Worm (Caenorhabditis elegans) whole organism, young adult: ENCODE data around the gene F13E9.5.

ENCODE experiments used
- B0019.2 ChIP-seq: fragments of 200-800 bp; sonication (Bioruptor generic); conservative IDR thresholded peaks from 2 replicates; pipeline ENCODE4 v1.3.6; 2022; ENCODE audit warnings: missing genetic modification reagents, missing genetic modification characterization, missing compliant biosample characterization
- B0035.1 ChIP-seq: sonication (generic microtip); optimal IDR thresholded peaks from 2 replicates; lab custom pipeline; 2016; ENCODE audit warnings: missing genetic modification characterization, mild to moderate bottlenecking, missing compliant biosample characterization, missing genotype, missing genetic modification reagents
- B0336.3 ChIP-seq: fragments of 200-800 bp; sonication (Bioruptor generic); IDR thresholded peaks from 2 replicates; pipeline ENCODE4 v1.3.6; 2022; ENCODE audit warnings: missing genetic modification characterization, missing compliant biosample characterization
- D2030.7 ChIP-seq: fragments of 200-800 bp; sonication (Bioruptor generic); IDR thresholded peaks from 2 replicates; pipeline ENCODE4 v1.3.6; 2022; ENCODE audit warnings: missing genetic modification reagents, missing genetic modification characterization, missing compliant biosample characterization
- F10E7.11 ChIP-seq: sonication (generic microtip); optimal IDR thresholded peaks from 2 replicates; lab custom pipeline; 2017; ENCODE audit warnings: mild to moderate bottlenecking, missing genetic modification characterization, moderate library complexity, missing compliant biosample characterization
- F23B12.7 ChIP-seq: sonication (generic microtip); optimal IDR thresholded peaks from 2 replicates; lab custom pipeline; 2017; ENCODE audit warnings: missing genetic modification characterization, mild to moderate bottlenecking, missing compliant biosample characterization, antibody characterized with exemption, moderate library complexity; ENCODE audit not compliant: insufficient read depth
- F33H1.4 ChIP-seq: fragments of 200-800 bp; sonication (Bioruptor generic); IDR thresholded peaks from 2 replicates; pipeline ENCODE4 v1.3.6; 2022; ENCODE audit warnings: missing genetic modification reagents, missing genetic modification characterization, missing compliant biosample characterization
- F55B11.4 ChIP-seq: sonication (generic microtip); optimal IDR thresholded peaks from 2 replicates; lab custom pipeline; 2016; ENCODE audit warnings: missing compliant biosample characterization, missing genetic modification characterization, borderline replicate concordance; ENCODE audit not compliant: insufficient read depth
- T07F8.4 ChIP-seq: sonication (generic microtip); optimal IDR thresholded peaks from 2 replicates; lab custom pipeline; 2016; ENCODE audit warnings: mild to moderate bottlenecking, missing genetic modification characterization, moderate library complexity, missing compliant biosample characterization
- Y53G8AR.9 ChIP-seq: fragments of 200-800 bp; sonication (Bioruptor generic); conservative IDR thresholded peaks from 2 replicates; pipeline ENCODE4 v1.3.6; 2022; ENCODE audit warnings: missing genetic modification reagents, missing genetic modification characterization, missing compliant biosample characterization
- Y95B8A.8 ChIP-seq: fragments of 200-800 bp; sonication (Bioruptor generic); IDR thresholded peaks from 2 replicates; pipeline ENCODE4 v1.3.6; 2022; ENCODE audit warnings: missing genetic modification reagents, missing genetic modification characterization, missing compliant biosample characterization
- ama-1 ChIP-seq, 3 experiments: fragments of 150-350 bp in 1 of 3; sonication (generic microtip) in 2 of 3; optimal IDR thresholded peaks; 2 replicates each; lab custom pipeline; 2014 to 2018; ENCODE audit warnings: missing biosample characterization in 2 of 3, missing genetic modification characterization in 2 of 3, missing genetic modification reagents in 2 of 3
- aptf-3 ChIP-seq: fragments of 200-800 bp; sonication (Bioruptor generic); IDR thresholded peaks from 2 replicates; pipeline ENCODE4 v1.3.6; 2022; ENCODE audit warnings: missing genetic modification characterization, missing compliant biosample characterization
- atf-7 ChIP-seq: sonication (generic microtip); optimal IDR thresholded peaks from 2 replicates; lab custom pipeline; 2017; ENCODE audit warnings: mild to moderate bottlenecking, missing genetic modification characterization, missing compliant biosample characterization
- attf-3 ChIP-seq: fragments of 200-800 bp; sonication (Bioruptor generic); conservative IDR thresholded peaks from 2 replicates; pipeline ENCODE4 v1.3.6; 2022; ENCODE audit warnings: missing genetic modification reagents, missing genetic modification characterization, missing compliant biosample characterization
- bed-2 ChIP-seq: fragments of 200-800 bp; sonication (Bioruptor generic); IDR thresholded peaks from 2 replicates; pipeline ENCODE4 v1.3.6; 2022; ENCODE audit warnings: missing genetic modification reagents, missing genetic modification characterization, missing compliant biosample characterization
- ceh-100 ChIP-seq: fragments of 200-800 bp; sonication (Bioruptor generic); IDR thresholded peaks from 2 replicates; pipeline ENCODE4 v1.3.6; 2022; ENCODE audit warnings: missing genetic modification reagents, missing genetic modification characterization, missing compliant biosample characterization
- ceh-40 ChIP-seq: fragments of 200-800 bp; sonication (Bioruptor generic); IDR thresholded peaks from 2 replicates; pipeline ENCODE4 v1.3.6; 2022; ENCODE audit warnings: missing genetic modification characterization, missing compliant biosample characterization
- chd-7 ChIP-seq: sonication (generic microtip); optimal IDR thresholded peaks from 2 replicates; lab custom pipeline; 2016; ENCODE audit warnings: mild to moderate bottlenecking, missing genetic modification characterization, moderate library complexity, missing compliant biosample characterization
- die-1 ChIP-seq: sonication (generic microtip); optimal IDR thresholded peaks from 2 replicates; lab custom pipeline; 2016; ENCODE audit warnings: missing genotype, mild to moderate bottlenecking, missing genetic modification characterization, missing compliant biosample characterization
- efl-1 ChIP-seq: fragments of 150-350 bp; optimal IDR thresholded peaks from 2 replicates; lab custom pipeline; 2014; ENCODE audit warnings: missing biosample characterization, missing genetic modification reagents, missing genetic modification characterization
- ekl-4 ChIP-seq: fragments of 200-800 bp; sonication (Bioruptor generic); IDR thresholded peaks from 2 replicates; pipeline ENCODE4 v1.3.6; 2022; ENCODE audit warnings: missing genetic modification reagents, missing genetic modification characterization, missing compliant biosample characterization
- ets-4 ChIP-seq: fragments of 200-800 bp; sonication (Bioruptor generic); optimal IDR thresholded peaks from 2 replicates; lab custom pipeline; 2018; ENCODE audit warnings: mild to moderate bottlenecking, missing genetic modification characterization, missing compliant biosample characterization
- hrde-1 ChIP-seq: sonication (generic microtip); optimal IDR thresholded peaks from 2 replicates; lab custom pipeline; 2016; ENCODE audit warnings: missing genetic modification characterization, mild to moderate bottlenecking, missing compliant biosample characterization, moderate library complexity, missing genotype, missing genetic modification reagents, borderline replicate concordance
- hsf-1 ChIP-seq: fragments of 200-800 bp; sonication (Bioruptor generic); IDR thresholded peaks from 2 replicates; pipeline ENCODE4 v1.3.6; 2022; ENCODE audit warnings: missing genetic modification reagents, missing genetic modification characterization, missing compliant biosample characterization
- lsl-1 ChIP-seq: fragments of 200-800 bp; sonication (Bioruptor generic); optimal IDR thresholded peaks from 2 replicates; lab custom pipeline; 2018; ENCODE audit warnings: mild to moderate bottlenecking, missing genetic modification characterization, moderate library complexity, missing compliant biosample characterization
- madf-8 ChIP-seq: fragments of 200-800 bp; sonication (Bioruptor generic); conservative IDR thresholded peaks from 2 replicates; pipeline ENCODE4 v1.3.6; 2022; ENCODE audit warnings: missing genetic modification reagents, missing genetic modification characterization, missing compliant biosample characterization
- mcd-1 ChIP-seq: fragments of 200-800 bp; sonication (Bioruptor generic); IDR thresholded peaks from 2 replicates; pipeline ENCODE4 v1.3.6; 2022; ENCODE audit warnings: missing genetic modification reagents, missing genetic modification characterization, missing compliant biosample characterization
- nfya-2 ChIP-seq: fragments of 200-800 bp; sonication (Bioruptor generic); IDR thresholded peaks from 2 replicates; pipeline ENCODE4 v1.3.6; 2022; ENCODE audit warnings: missing genetic modification reagents, missing genetic modification characterization, missing compliant biosample characterization
- nfyb-1 ChIP-seq: fragments of 200-800 bp; sonication (Bioruptor generic); IDR thresholded peaks from 2 replicates; pipeline ENCODE4 v1.3.6; 2022; ENCODE audit warnings: missing genetic modification reagents, missing genetic modification characterization, missing compliant biosample characterization
- rcor-1 ChIP-seq: fragments of 200-800 bp; sonication (Bioruptor generic); IDR thresholded peaks from 2 replicates; pipeline ENCODE4 v1.3.6; 2022; ENCODE audit warnings: missing genetic modification reagents, missing genetic modification characterization, missing compliant biosample characterization
- sea-2 ChIP-seq: fragments of 200-800 bp; sonication (Bioruptor generic); IDR thresholded peaks from 2 replicates; pipeline ENCODE4 v1.3.6; 2022; ENCODE audit warnings: missing genetic modification characterization, missing compliant biosample characterization
- snpc-1.3 ChIP-seq: sonication (generic microtip); optimal IDR thresholded peaks from 2 replicates; lab custom pipeline; 2017; ENCODE audit warnings: missing genetic modification characterization, mild to moderate bottlenecking, missing compliant biosample characterization, antibody characterized with exemption, moderate library complexity, missing genotype, missing genetic modification reagents; ENCODE audit not compliant: insufficient read depth
- snpc-3.4 ChIP-seq: sonication (generic microtip); optimal IDR thresholded peaks from 2 replicates; lab custom pipeline; 2017; ENCODE audit warnings: missing genetic modification characterization, mild to moderate bottlenecking, missing compliant biosample characterization, antibody characterized with exemption, moderate library complexity, missing genotype, missing genetic modification reagents
- snpc-4 ChIP-seq, 5 experiments: fragments of 150-350 bp in 1 of 5; sonication (generic microtip) in 4 of 5; optimal IDR thresholded peaks; 2 replicates each; lab custom pipeline; 2014 to 2018; ENCODE audit warnings: missing genetic modification characterization in 5 of 5, missing biosample characterization in 3 of 5, antibody characterized with exemption in 2 of 5, mild to moderate bottlenecking in 2 of 5, missing compliant biosample characterization in 2 of 5, missing genotype in 2 of 5, moderate library complexity in 2 of 5, missing genetic modification reagents in 1 of 5
- tbx-9 ChIP-seq: sonication (generic microtip); optimal IDR thresholded peaks from 2 replicates; lab custom pipeline; 2016; ENCODE audit warnings: borderline replicate concordance, missing genetic modification characterization, inconsistent platforms, missing compliant biosample characterization
- tlf-1 ChIP-seq: fragments of 200-800 bp; sonication (Bioruptor generic); optimal IDR thresholded peaks from 2 replicates; lab custom pipeline; 2018; ENCODE audit warnings: mild to moderate bottlenecking, missing genetic modification characterization, missing compliant biosample characterization
- unc-130 ChIP-seq: sonication (generic microtip); optimal IDR thresholded peaks from 2 replicates; lab custom pipeline; 2016; ENCODE audit warnings: missing genetic modification reagents, missing genetic modification characterization, missing compliant biosample characterization
- ztf-18 ChIP-seq: sonication (generic microtip); optimal IDR thresholded peaks from 2 replicates; lab custom pipeline; 2016; ENCODE audit warnings: missing genotype, mild to moderate bottlenecking, missing genetic modification characterization, missing compliant biosample characterization
- ztf-26 ChIP-seq: sonication (generic microtip); optimal IDR thresholded peaks from 2 replicates; lab custom pipeline; 2017; ENCODE audit warnings: missing genetic modification characterization, missing compliant biosample characterization
- ztf-28 ChIP-seq: fragments of 200-800 bp; sonication (Bioruptor generic); IDR thresholded peaks from 2 replicates; pipeline ENCODE4 v1.3.6; 2022; ENCODE audit warnings: missing genetic modification reagents, missing genetic modification characterization, missing compliant biosample characterization
- ztf-3 ChIP-seq: fragments of 200-800 bp; sonication (Bioruptor generic); optimal IDR thresholded peaks from 2 replicates; lab custom pipeline; 2018; ENCODE audit warnings: mild to moderate bottlenecking, missing genetic modification characterization, missing compliant biosample characterization
- ztf-6 ChIP-seq: fragments of 200-800 bp; sonication (Bioruptor generic); IDR thresholded peaks from 2 replicates; pipeline ENCODE4 v1.3.6; 2022; ENCODE audit warnings: missing genetic modification reagents, missing genetic modification characterization, missing compliant biosample characterization

F13E9.5 gene

DNA sequence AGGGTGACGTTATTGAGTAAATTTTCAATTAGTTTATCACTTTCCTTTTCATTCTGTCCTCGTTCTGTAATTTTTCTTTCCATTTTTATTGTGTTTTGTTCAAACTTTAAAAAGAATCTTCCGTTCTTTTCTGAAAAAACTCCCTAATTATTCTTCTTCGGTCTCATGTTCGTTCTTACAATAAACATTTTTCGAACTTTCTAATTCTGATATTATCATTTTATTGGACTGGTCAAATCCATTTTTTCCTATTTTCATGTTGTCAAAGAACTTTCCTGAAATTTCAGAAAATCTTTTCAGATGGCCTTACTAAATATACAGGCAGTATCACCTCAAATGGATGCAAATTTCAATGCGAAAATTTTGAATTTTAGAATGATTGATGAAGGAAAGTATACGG lies 20.1 kb downstream of the F13E9.5 start, which contains the start of gene nish-1:
TSS of gene nish-1 (plus strand) at position 301 of the 400 bp plus-strand sequence.
- TF ChIP-seq tbx-9: no peak
- no peak for TF ChIP-seq nfyb-1 (GFP tag; lab: Robert Waterston, UW)
- TF ChIP-seq D2030.7 (GFP tag; lab: Robert Waterston, UW): no peak
- TF ChIP-seq aptf-3 (GFP tag; lab: Robert Waterston, UW): no peak
- TF ChIP-seq sea-2 (GFP tag; lab: Robert Waterston, UW): no peak
- no peak for TF ChIP-seq bed-2
- no peak for TF ChIP-seq B0019.2
- TF ChIP-seq F10E7.11 (tag; lab: Kevin White, UChicago): no peak
- no peak for TF ChIP-seq atf-7 (tag; lab: Kevin White, UChicago)
- no peak for TF ChIP-seq ekl-4 (GFP tag; lab: Robert Waterston, UW)

DNA sequence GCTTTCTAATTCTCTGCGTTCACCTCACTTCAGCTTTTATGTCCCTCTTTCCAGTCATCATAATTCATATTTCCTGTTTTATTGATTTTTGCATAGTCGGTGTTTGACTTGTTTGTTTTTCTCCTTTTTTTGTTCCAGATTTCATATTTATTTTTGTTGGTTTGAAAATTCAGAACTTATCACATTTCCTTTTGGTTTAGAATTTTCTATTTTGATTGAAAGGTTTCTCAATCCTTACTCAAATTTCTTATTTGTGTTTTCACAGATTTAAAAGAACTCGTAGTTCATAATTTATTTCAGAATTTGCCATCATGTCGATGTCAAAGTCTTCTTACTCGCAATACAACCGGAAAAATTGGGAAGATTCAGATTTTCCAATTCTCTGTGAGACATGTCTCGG lies 23.1 kb downstream of the F13E9.5 start, which contains the start of gene rbm-22:
TSS of gene rbm-22 (plus strand) at position 301 of the 400 bp plus-strand sequence.
- TF ChIP-seq T07F8.4 (tag; lab: Kevin White, UChicago) (no peak), B0336.3 (GFP tag; lab: Robert Waterston, UW) (no peak), chd-7 (tag; lab: Kevin White, UChicago) (no peak), ztf-28 (no peak), bed-2 (no peak), ceh-100 (GFP tag; lab: Robert Waterston, UW) (no peak), Y95B8A.8 (no peak), ztf-3 (no peak), ztf-18 (tag; lab: Kevin White, UChicago) (no peak), F55B11.4 (tag; lab: Kevin White, UChicago) (no peak), snpc-3.4 (tag; lab: Kevin White, UChicago) (no peak)

DNA sequence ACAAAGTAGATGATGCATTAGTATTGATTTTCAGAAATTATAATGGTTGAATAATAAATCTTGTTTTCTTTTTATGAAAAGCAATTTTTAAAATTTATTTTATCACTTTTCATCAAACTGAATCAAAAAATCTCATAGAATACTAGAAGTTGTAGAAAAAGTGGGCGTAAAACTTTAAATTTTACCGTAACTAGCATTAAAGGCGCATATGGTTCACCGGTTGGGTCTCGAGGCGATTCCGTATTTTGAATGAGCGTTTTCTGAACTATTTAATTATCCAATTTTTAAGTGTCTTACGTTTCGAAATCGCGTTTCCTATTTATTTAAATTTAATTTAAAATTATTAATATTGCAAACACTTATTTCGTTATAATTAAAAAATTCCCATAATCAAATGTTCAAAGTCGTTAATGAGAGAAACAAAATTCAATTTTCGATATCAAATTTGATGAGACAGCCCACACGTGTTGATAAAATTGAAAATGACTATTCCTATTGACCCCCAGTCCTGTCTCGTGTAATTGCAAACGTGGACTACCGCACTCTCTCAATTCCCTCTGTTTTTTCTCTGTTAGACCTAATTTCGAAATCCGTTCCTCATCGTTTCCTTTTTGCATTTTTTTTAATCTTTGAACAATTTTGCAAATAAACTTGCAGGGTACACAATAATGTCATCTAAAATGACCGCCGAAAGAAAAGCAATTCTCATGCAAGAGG lies 25.7 kb downstream of the F13E9.5 start, which contains the start of the genes T11G6.2 and hars-1:
TSS of gene T11G6.2 (minus strand) at position 197 of the 717 bp plus-strand sequence.
TSS of gene hars-1 (plus strand) at position 658 of the 717 bp plus-strand sequence.
- TF ChIP-seq attf-3 (GFP tag; lab: Robert Waterston, UW) (no peak), ceh-40 (GFP tag; lab: Robert Waterston, UW) (no peak), F33H1.4 (GFP tag; lab: Robert Waterston, UW) (peak; percentile 89), efl-1 (GFP tag; lab: Kevin White, UChicago) (peak; percentile 49), mcd-1 (GFP tag; lab: Robert Waterston, UW) (peak; percentile 49; the same call in 1 of the 2 replicates), nfya-2 (no peak), ama-1 (optimal IDR thresholded peaks at IDR 0.05; lab: Kevin White, UChicago) (no peak), ama-1 (GFP tag; optimal IDR thresholded peaks at IDR 0.05; lab: Kevin White, UChicago) (no peak), F55B11.4 (tag; lab: Kevin White, UChicago) (no peak), Y53G8AR.9 (no peak), snpc-1.3 (tag; lab: Kevin White, UChicago) (no peak), sea-2 (GFP tag; lab: Robert Waterston, UW) (no peak), die-1 (tag; lab: Kevin White, UChicago) (no peak), ztf-6 (GFP tag; lab: Robert Waterston, UW) (no peak), tlf-1 (GFP tag; lab: Kevin White, UChicago) (no peak), madf-8 (GFP tag; lab: Robert Waterston, UW) (peak; percentile 97), lsl-1 (GFP tag; lab: Kevin White, UChicago) (peak; percentile 87), snpc-4 (GFP tag; optimal IDR thresholded peaks at IDR 0.05; lab: Kevin White, UChicago) (no peak), snpc-4 (tag; optimal IDR thresholded peaks at IDR 0.05; lab: Kevin White, UChicago) (peak in 1 of 4 experiments; percentile 21), ztf-26 (no peak), ets-4 (no peak), aptf-3 (GFP tag; lab: Robert Waterston, UW) (no peak), hrde-1 (tag; lab: Kevin White, UChicago) (no peak), F23B12.7 (tag; lab: Kevin White, UChicago) (no peak), rcor-1 (GFP tag; lab: Robert Waterston, UW) (no peak), hsf-1 (GFP tag; lab: Robert Waterston, UW) (no peak), B0035.1 (tag; lab: Kevin White, UChicago) (no peak), bed-2 (no peak), unc-130 (GFP tag; lab: Kevin White, UChicago) (no peak)
